Fruit fly (Drosophila melanogaster): ENCODE measurements around the gene Aven.

Aven gene

dm6 chrX:12582984-12583869, 46.2 kb downstream of the Aven start, which contains the start of gene Pits (continued):
- TF ChIP-seq gsb (GFP tag; IDR thresholded peaks at IDR 0.05) (no peak), jigr1 (GFP tag; IDR thresholded peaks at IDR 0.05) (0 out of 3 replicates have a peak, but pooled peaks have one; percentile 43), CG11504 (tag; optimal IDR thresholded peaks at IDR 0.05) (peak; percentile 61), Rx (GFP tag; IDR thresholded peaks at IDR 0.05) (no peak), zen (tag; optimal IDR thresholded peaks at IDR 0.05) (peak; percentile 3), mirr (GFP tag; optimal IDR thresholded peaks at IDR 0.05) (peak; percentile 83), otp (GFP tag; IDR thresholded peaks at IDR 0.05) (no peak; the same call in 2 of the 3 replicates), CG14710 (tag; optimal IDR thresholded peaks at IDR 0.05) (peak; percentile 68), her (GFP tag; optimal IDR thresholded peaks at IDR 0.05) (peak; percentile 65), cas (GFP tag; IDR thresholded peaks at IDR 0.05) (no peak; the same call in 1 of the 2 replicates), CG15073 (GFP tag; optimal IDR thresholded peaks at IDR 0.05) (no peak), wek (GFP tag; optimal IDR thresholded peaks at IDR 0.05) (peak; percentile 38), CG6791 (GFP tag; IDR thresholded peaks at IDR 0.05; ENCODE audit: partially characterized antibody) (peak; percentile 51; the same call in 1 of the 3 replicates), CG6689 (GFP tag; IDR thresholded peaks at IDR 0.05) (peak; percentile 56), C15 (GFP tag; IDR thresholded peaks at IDR 0.05) (no peak), gfzf (GFP tag; optimal IDR thresholded peaks at IDR 0.05) (peak; percentile 99), crp (GFP tag; optimal IDR thresholded peaks at IDR 0.05) (peak in 1 of 2 experiments; percentile 68), unc-4 (GFP tag; IDR thresholded peaks at IDR 0.05; ENCODE audit: partially characterized antibody) (peak; percentile 42), sob (GFP tag; IDR thresholded peaks at IDR 0.05) (peak; percentile 22), CG12299 (tag; optimal IDR thresholded peaks at IDR 0.05) (peak; percentile 59), CG9932 (GFP tag; IDR thresholded peaks at IDR 0.05) (peak; percentile 45), PHDP (tag; optimal IDR thresholded peaks at IDR 0.05) (peak; percentile 10), CG15479 (GFP tag; optimal IDR thresholded peaks at IDR 0.05) (peak; percentile 39), tna (GFP tag; IDR thresholded peaks at IDR 0.05; ENCODE audit: partially characterized antibody) (peak; percentile 66; the same call in 1 of the 2 replicates), CG3838 (GFP tag; optimal IDR thresholded peaks at IDR 0.05) (no peak), inv (GFP tag; IDR thresholded peaks at IDR 0.05; ENCODE audit: partially characterized antibody) (peak; percentile 25; the same call in 1 of the 2 replicates), HLHmδ (GFP tag; optimal IDR thresholded peaks at IDR 0.05) (peak; percentile 90), CG16813 (GFP tag; IDR thresholded peaks at IDR 0.05; ENCODE audit: partially characterized antibody) (peak; percentile 34; the same call in 1 of the 3 replicates), CG6813 (GFP tag; optimal IDR thresholded peaks at IDR 0.05) (peak; percentile 64), bcd (GFP tag; optimal IDR thresholded peaks at IDR 0.05) (peak; percentile 26), Fer3 (tag; optimal IDR thresholded peaks at IDR 0.05) (peak; percentile 25), CrebB (tag; optimal IDR thresholded peaks at IDR 0.05) (peak; percentile 82), D (optimal IDR thresholded peaks at IDR 0.05) (no peak), D (GFP tag; optimal IDR thresholded peaks at IDR 0.05) (no peak), CG4854 (GFP tag; optimal IDR thresholded peaks at IDR 0.05) (no peak), dati (GFP tag; IDR thresholded peaks at IDR 0.05) (no peak), CG16815 (GFP tag; optimal IDR thresholded peaks at IDR 0.05) (peak; percentile 43), Six4 (GFP tag; optimal IDR thresholded peaks at IDR 0.05) (no peak), ara (GFP tag; IDR thresholded peaks at IDR 0.05) (peak; percentile 62), CG10543 (GFP tag; optimal IDR thresholded peaks at IDR 0.05) (peak; percentile 92), dpn (GFP tag; optimal IDR thresholded peaks at IDR 0.05) (peak in 1 of 2 experiments; percentile 51), B-H2 (GFP tag; optimal IDR thresholded peaks at IDR 0.05) (peak; percentile 50), CG2116 (GFP tag; optimal IDR thresholded peaks at IDR 0.05) (peak; percentile 64), CG8924 (tag; optimal IDR thresholded peaks at IDR 0.05) (peak; percentile 74), dan (GFP tag; IDR thresholded peaks at IDR 0.05) (no peak), CG13424 (tag; optimal IDR thresholded peaks at IDR 0.05) (peak; percentile 38), toy (GFP tag; IDR thresholded peaks at IDR 0.05) (no peak)
